Fruit fly (Drosophila melanogaster) whole organism, prepupa: ENCODE results near the gene Gk1.

Experiments used
- Blimp-1 ChIP-seq: fragments of 200-800 bp; sonication (Bioruptor generic); optimal IDR thresholded peaks from 3 replicates; lab custom pipeline; 2017; ENCODE audit warnings: missing biosample characterization, missing genetic modification characterization, mild to moderate bottlenecking, moderate library complexity, missing genetic modification reagents
- CG11294 ChIP-seq: fragments of 200-800 bp; sonication (Bioruptor generic); IDR thresholded peaks from 2 replicates; pipeline ENCODE4 v1.3.6; 2022; ENCODE audit warnings: missing biosample characterization, missing genetic modification characterization
- CG11762 ChIP-seq: fragments of 200-800 bp; sonication (Bioruptor generic); optimal IDR thresholded peaks from 3 replicates; lab custom pipeline; 2016; ENCODE audit warnings: missing biosample characterization, missing genetic modification characterization; ENCODE audit not compliant: insufficient read depth
- CG11902 ChIP-seq: fragments of 200-800 bp; sonication (Bioruptor generic); optimal IDR thresholded peaks from 3 replicates; lab custom pipeline; 2016; ENCODE audit warnings: missing biosample characterization, missing genetic modification characterization
- CG15336 ChIP-seq: fragments of 200-800 bp; sonication (Bioruptor generic); IDR thresholded peaks from 2 replicates; pipeline ENCODE4 v1.3.6; 2022; ENCODE audit warnings: missing biosample characterization, missing genetic modification characterization
- CG1621 ChIP-seq: fragments of 200-800 bp; sonication (Bioruptor generic); optimal IDR thresholded peaks from 3 replicates; lab custom pipeline; 2018; ENCODE audit warnings: missing biosample characterization, mild to moderate bottlenecking, missing genetic modification characterization
- CG3032 ChIP-seq: fragments of 200-800 bp; optimal IDR thresholded peaks from 2 replicates; lab custom pipeline; 2019; ENCODE audit warnings: missing biosample characterization, mild to moderate bottlenecking, missing genetic modification characterization, moderate library complexity
- CG31627 ChIP-seq: fragments of 200-800 bp; sonication (Bioruptor generic); optimal IDR thresholded peaks from 3 replicates; lab custom pipeline; 2016; ENCODE audit warnings: missing biosample characterization, missing genetic modification characterization
- CG32006 ChIP-seq: fragments of 200-800 bp; sonication (Bioruptor generic); optimal IDR thresholded peaks from 3 replicates; lab custom pipeline; 2017; ENCODE audit warnings: missing biosample characterization, mild to moderate bottlenecking, missing genetic modification characterization
- CG34406 ChIP-seq: fragments of 200-800 bp; sonication (Bioruptor generic); optimal IDR thresholded peaks from 3 replicates; lab custom pipeline; 2016; ENCODE audit warnings: missing biosample characterization, missing genetic modification characterization
- CG3919 ChIP-seq: fragments of 200-800 bp; sonication (Bioruptor generic); optimal IDR thresholded peaks from 3 replicates; lab custom pipeline; 2016; ENCODE audit warnings: missing biosample characterization, missing genetic modification characterization
- CG4318 ChIP-seq: fragments of 200-800 bp; sonication (Bioruptor generic); optimal IDR thresholded peaks from 3 replicates; lab custom pipeline; 2017; ENCODE audit warnings: missing biosample characterization, mild to moderate bottlenecking, missing genetic modification characterization
- CG6792 ChIP-seq: fragments of 200-800 bp; sonication (Bioruptor generic); optimal IDR thresholded peaks from 3 replicates; lab custom pipeline; 2016; ENCODE audit warnings: missing biosample characterization, missing genetic modification characterization
- CG6808 ChIP-seq: fragments of 200-800 bp; sonication (Bioruptor generic); optimal IDR thresholded peaks from 3 replicates; lab custom pipeline; 2017; ENCODE audit warnings: missing biosample characterization, missing genetic modification characterization, mild to moderate bottlenecking, moderate library complexity, missing genetic modification reagents
- CG6854 ChIP-seq: fragments of 200-800 bp; sonication (Bioruptor generic); optimal IDR thresholded peaks from 2 replicates; lab custom pipeline; 2017; ENCODE audit warnings: missing biosample characterization, mild to moderate bottlenecking, missing genetic modification characterization
- CG7368 ChIP-seq: fragments of 200-800 bp; sonication (Bioruptor generic); optimal IDR thresholded peaks from 3 replicates; lab custom pipeline; 2016; ENCODE audit warnings: missing biosample characterization, missing genetic modification characterization
- CG8119 ChIP-seq: fragments of 200-800 bp; sonication (Bioruptor generic); IDR thresholded peaks from 3 replicates; pipeline ENCODE4 v1.3.6; 2022; ENCODE audit warnings: missing biosample characterization, missing genetic modification characterization
- Eip78C ChIP-seq: fragments of 200-800 bp; sonication (Bioruptor generic); peaks from one replicate; lab custom pipeline; 2016; ENCODE audit warnings: missing biosample characterization, missing genetic modification characterization
- Ets96B ChIP-seq: fragments of 200-800 bp; optimal IDR thresholded peaks from 2 replicates; lab custom pipeline; 2019; ENCODE audit warnings: missing biosample characterization, mild to moderate bottlenecking, missing genetic modification characterization, moderate library complexity
- Gug ChIP-seq: fragments of 200-800 bp; sonication (Bioruptor generic); IDR thresholded peaks from 2 replicates; pipeline ENCODE4 v1.3.6; 2022; ENCODE audit warnings: missing biosample characterization, missing genetic modification characterization
- Hr38 ChIP-seq: sonication (Bioruptor generic); optimal IDR thresholded peaks from 2 replicates; lab custom pipeline; 2016; ENCODE audit warnings: missing biosample characterization, missing genetic modification characterization
- Hr39 ChIP-seq: fragments of 200-800 bp; sonication (Bioruptor generic); optimal IDR thresholded peaks from 2 replicates; lab custom pipeline; 2016; ENCODE audit warnings: missing biosample characterization, missing genetic modification characterization
- Lpt ChIP-seq: fragments of 200-800 bp; sonication (Bioruptor generic); optimal IDR thresholded peaks from 3 replicates; lab custom pipeline; 2016; ENCODE audit warnings: missing biosample characterization, missing genetic modification characterization
- Met ChIP-seq: fragments of 200-800 bp; sonication (Bioruptor generic); optimal IDR thresholded peaks from 3 replicates; lab custom pipeline; 2016; ENCODE audit warnings: missing biosample characterization, missing genetic modification characterization
- OdsH ChIP-seq: fragments of 200-800 bp; sonication (Bioruptor generic); optimal IDR thresholded peaks from 3 replicates; lab custom pipeline; 2016; ENCODE audit warnings: missing biosample characterization, missing genetic modification characterization
- Smox ChIP-seq: fragments of 200-800 bp; sonication (Bioruptor generic); optimal IDR thresholded peaks from 3 replicates; lab custom pipeline; 2016; ENCODE audit warnings: missing biosample characterization, missing genetic modification characterization
- Sox102F ChIP-seq: fragments of 200-800 bp; sonication (Bioruptor generic); optimal IDR thresholded peaks from 2 replicates; lab custom pipeline; 2016; ENCODE audit warnings: missing biosample characterization, mild to moderate bottlenecking, missing genetic modification characterization
- Sox15 ChIP-seq: fragments of 200-800 bp; sonication (Bioruptor generic); optimal IDR thresholded peaks from 3 replicates; lab custom pipeline; 2016; ENCODE audit warnings: missing biosample characterization, missing genetic modification characterization
- achi ChIP-seq: fragments of 200-800 bp; sonication (Bioruptor generic); optimal IDR thresholded peaks from 3 replicates; lab custom pipeline; 2016; ENCODE audit warnings: missing biosample characterization, missing genetic modification characterization
- cyc ChIP-seq: fragments of 200-800 bp; sonication (Bioruptor generic); optimal IDR thresholded peaks from 3 replicates; lab custom pipeline; 2016; ENCODE audit warnings: missing biosample characterization, missing genetic modification characterization
- dsx ChIP-seq: fragments of 200-800 bp; optimal IDR thresholded peaks from 3 replicates; lab custom pipeline; 2019; ENCODE audit warnings: missing biosample characterization, mild to moderate bottlenecking, missing genetic modification characterization, moderate library complexity; ENCODE audit not compliant: poor library complexity, severe bottlenecking
- esn ChIP-seq: fragments of 200-800 bp; sonication (Bioruptor generic); optimal IDR thresholded peaks from 2 replicates; lab custom pipeline; 2016; ENCODE audit warnings: missing biosample characterization, mild to moderate bottlenecking, missing genetic modification characterization, moderate library complexity
- fd85E ChIP-seq: fragments of 200-800 bp; sonication (Bioruptor generic); optimal IDR thresholded peaks from 3 replicates; lab custom pipeline; 2016; ENCODE audit warnings: missing biosample characterization, missing genetic modification characterization
- fkh ChIP-seq: fragments of 200-800 bp; sonication (Bioruptor generic); optimal IDR thresholded peaks from 3 replicates; lab custom pipeline; 2017; ENCODE audit warnings: missing biosample characterization, mild to moderate bottlenecking, missing genetic modification characterization, moderate library complexity
- lz ChIP-seq: fragments of 200-800 bp; sonication (Bioruptor generic); optimal IDR thresholded peaks from 3 replicates; lab custom pipeline; 2016; ENCODE audit warnings: missing biosample characterization, missing genetic modification characterization
- net ChIP-seq: fragments of 200-800 bp; sonication (Bioruptor generic); optimal IDR thresholded peaks from 3 replicates; lab custom pipeline; 2016; ENCODE audit warnings: missing biosample characterization, missing genetic modification characterization
- salr ChIP-seq, 2 experiments: fragments of 200-800 bp; sonication (Bioruptor generic); optimal IDR thresholded peaks; 3 replicates each; lab custom pipeline; 2016 to 2018; ENCODE audit warnings: missing biosample characterization in 2 of 2, missing genetic modification characterization in 2 of 2, mild to moderate bottlenecking in 1 of 2
- spab ChIP-seq: fragments of 200-800 bp; sonication (Bioruptor generic); optimal IDR thresholded peaks from 2 replicates; lab custom pipeline; 2017; ENCODE audit warnings: missing biosample characterization, mild to moderate bottlenecking, missing genetic modification characterization, missing genetic modification reagents
- ss ChIP-seq, 2 experiments: fragments of 200-800 bp; sonication (Bioruptor generic); optimal IDR thresholded peaks; 2 replicates in 1 of 2; 3 replicates in 1 of 2; lab custom pipeline; 2017 to 2018; ENCODE audit warnings: mild to moderate bottlenecking in 2 of 2, missing biosample characterization in 2 of 2, missing genetic modification characterization in 2 of 2, moderate library complexity in 1 of 2
- svp ChIP-seq: fragments of 200-800 bp; sonication (Bioruptor generic); peaks from one replicate; lab custom pipeline; 2016; ENCODE audit warnings: missing biosample characterization, missing genetic modification characterization
- topi ChIP-seq: fragments of 200-800 bp; sonication (Bioruptor generic); optimal IDR thresholded peaks from 3 replicates; lab custom pipeline; 2016; ENCODE audit warnings: missing biosample characterization, missing genetic modification characterization
- vri ChIP-seq: fragments of 200-800 bp; sonication (Bioruptor generic); optimal IDR thresholded peaks from 3 replicates; lab custom pipeline; 2016; ENCODE audit warnings: missing biosample characterization, mild to moderate bottlenecking, missing genetic modification characterization

Gk1 gene

dm6 chr3L:165981-166788 is 39.5 kb downstream of the Gk1 start (continued):
- TF ChIP-seq CG34406 (GFP tag; lab: Kevin White, UChicago) = peak; percentile 21
- 0 out of 2 replicates have a peak, but pooled peaks have one; percentile 8 for TF ChIP-seq Gug (GFP tag; lab: Robert Waterston, UW)
- peak; percentile 46 for TF ChIP-seq CG7368 (GFP tag; lab: Kevin White, UChicago)
- TF ChIP-seq Hr39 (GFP tag; lab: Kevin White, UChicago) = peak; percentile 30
- no peak for TF ChIP-seq fd85E
- peak; percentile 34 for TF ChIP-seq achi
- peak; percentile 47 for TF ChIP-seq OdsH
- TF ChIP-seq Eip78C (GFP tag; lab: Kevin White, UChicago) = peak; percentile 91
- TF ChIP-seq spab = no peak
- TF ChIP-seq Sox102F (GFP tag; lab: Kevin White, UChicago) = peak; percentile 55
- TF ChIP-seq CG15336 = peak; percentile 55
- TF ChIP-seq CG3919 (GFP tag; lab: Kevin White, UChicago) = peak; percentile 65
- TF ChIP-seq svp (GFP tag; lab: Kevin White, UChicago) = peak; percentile 81
- peak; percentile 65 for TF ChIP-seq esn (GFP tag; lab: Kevin White, UChicago)
- peak; percentile 45 for TF ChIP-seq Ets96B (tag; lab: Kevin White, UChicago)
- TF ChIP-seq Smox = peak; percentile 26
- peak; percentile 45 for TF ChIP-seq dsx (GFP tag; lab: Kevin White, UChicago)
- peak; percentile 29 for TF ChIP-seq CG3032 (tag; lab: Kevin White, UChicago)
- TF ChIP-seq CG11902 (GFP tag; lab: Kevin White, UChicago) = peak; percentile 24
- peak; percentile 20 to 59 for TF ChIP-seq ss (GFP tag; optimal IDR thresholded peaks at IDR 0.05; lab: Kevin White, UChicago)
- peak; percentile 67 for TF ChIP-seq CG32006 (GFP tag; lab: Kevin White, UChicago)
- TF ChIP-seq Lpt (GFP tag; lab: Kevin White, UChicago) = peak; percentile 60
- peak; percentile 54; the same call in 1 of the 3 replicates for TF ChIP-seq CG8119 (GFP tag; lab: Robert Waterston, UW)
- TF ChIP-seq CG4318 (GFP tag; lab: Kevin White, UChicago) = no peak
- TF ChIP-seq CG6792 = peak; percentile 59
- peak; percentile 9 for TF ChIP-seq Sox15
- TF ChIP-seq, all 60 proteins: peak for 47

dm6 chr3L:161833-162587 is 43.6 kb downstream of the Gk1 start:
- TF ChIP-seq vri = no peak
- no peak for TF ChIP-seq Smox
- TF ChIP-seq Sox102F (GFP tag; lab: Kevin White, UChicago) = no peak
- no peak for TF ChIP-seq cyc
- no peak for TF ChIP-seq Hr38 (GFP tag; lab: Kevin White, UChicago)

dm6 chr3L:160446-161094 is 45.1 kb downstream of the Gk1 start:
- TF ChIP-seq salr (GFP tag; optimal IDR thresholded peaks at IDR 0.05; lab: Kevin White, UChicago) (no peak), Eip78C (GFP tag; lab: Kevin White, UChicago) (peak; percentile 51), CG3919 (GFP tag; lab: Kevin White, UChicago) (no peak), Gug (GFP tag; lab: Robert Waterston, UW) (no peak), fkh (GFP tag; lab: Kevin White, UChicago) (peak; percentile 24), Sox102F (GFP tag; lab: Kevin White, UChicago) (peak; percentile 8), CG1621 (tag; lab: Kevin White, UChicago) (no peak), achi (no peak), cyc (no peak), CG6854 (peak; percentile 42), lz (no peak), topi (no peak), Blimp-1 (GFP tag; lab: Kevin White, UChicago) (peak; percentile 21), CG31627 (GFP tag; lab: Kevin White, UChicago) (no peak), vri (peak; percentile 47), Met (no peak), CG15336 (peak; percentile 22; the same call in 1 of the 2 replicates), net (GFP tag; lab: Kevin White, UChicago) (peak; percentile 1), CG6808 (GFP tag; lab: Kevin White, UChicago) (no peak), dsx (GFP tag; lab: Kevin White, UChicago) (peak; percentile 44), ss (GFP tag; optimal IDR thresholded peaks at IDR 0.05; lab: Kevin White, UChicago) (peak in 1 of 2 experiments; percentile 14), svp (GFP tag; lab: Kevin White, UChicago) (peak; percentile 75), CG11762 (no peak), CG8119 (GFP tag; lab: Robert Waterston, UW) (peak; percentile 42; the same call in 2 of the 3 replicates), spab (no peak), CG11294 (GFP tag; lab: Robert Waterston, UW) (no peak)
